Worm (Caenorhabditis elegans) whole organism, L2 larva: Measurements from ENCODE around the gene flp-16.

Experiments used
- F13H6.1 ChIP-seq: sonication (generic microtip); optimal IDR thresholded peaks from 2 replicates; lab custom pipeline; 2016; ENCODE audit warnings: missing genetic modification characterization, missing compliant biosample characterization
- dmd-4 ChIP-seq: sonication (generic microtip); optimal IDR thresholded peaks from 2 replicates; lab custom pipeline; 2017; ENCODE audit warnings: missing biosample characterization, missing genetic modification characterization
- egl-27 ChIP-seq: sonication (generic microtip); optimal IDR thresholded peaks from 3 replicates; lab custom pipeline; 2017; ENCODE audit warnings: missing biosample characterization, missing genetic modification reagents, missing genetic modification characterization
- elt-3 ChIP-seq: sonication (generic microtip); optimal IDR thresholded peaks from 2 replicates; lab custom pipeline; 2017; ENCODE audit warnings: missing biosample characterization, missing genetic modification characterization
- fos-1 ChIP-seq: fragments of 150-350 bp; optimal IDR thresholded peaks from 2 replicates; lab custom pipeline; 2014; ENCODE audit warnings: missing biosample characterization, missing genetic modification characterization
- nhr-10 ChIP-seq: sonication (generic microtip); optimal IDR thresholded peaks from 2 replicates; lab custom pipeline; 2017; ENCODE audit warnings: missing biosample characterization, missing genetic modification characterization
- nhr-11 ChIP-seq: fragments of 150-350 bp; optimal IDR thresholded peaks from 2 replicates; lab custom pipeline; 2014; ENCODE audit warnings: missing biosample characterization, missing genetic modification characterization
- nhr-237 ChIP-seq: fragments of 150-350 bp; optimal IDR thresholded peaks from 2 replicates; lab custom pipeline; 2014; ENCODE audit warnings: missing biosample characterization, missing genetic modification characterization
- unc-62 ChIP-seq: fragments of 150-350 bp; optimal IDR thresholded peaks from 2 replicates; lab custom pipeline; 2014; ENCODE audit warnings: missing biosample characterization, missing genetic modification reagents, missing genetic modification characterization
- ztf-1 ChIP-seq: fragments of 200-800 bp; sonication (Bioruptor generic); conservative IDR thresholded peaks from 2 replicates; pipeline ENCODE4 v1.3.6; 2022; ENCODE audit warnings: missing genetic modification characterization, missing compliant biosample characterization

- TF ChIP-seq nhr-237 = no peak
- no peak for TF ChIP-seq fos-1 (tag; lab: Kevin White, UChicago)
- TF ChIP-seq dmd-4 = no peak
- TF ChIP-seq F13H6.1 (tag; lab: Kevin White, UChicago) = no peak
- no peak for TF ChIP-seq unc-62 (GFP tag; lab: Kevin White, UChicago)
- TF ChIP-seq nhr-10 (tag; lab: Kevin White, UChicago) = no peak
- no peak for TF ChIP-seq nhr-11 (tag; lab: Kevin White, UChicago)
- TF ChIP-seq egl-27 (tag; lab: Kevin White, UChicago) = no peak
- TF ChIP-seq ztf-1 (GFP tag; lab: Robert Waterston, UW) = no peak
- no peak for TF ChIP-seq elt-3 (tag; lab: Kevin White, UChicago)
Observed at ce11 chrII:13285729-13286128, 50.6 kb downstream of the flp-16 start, which contains the start of gene ztf-22.
